Worm (Caenorhabditis elegans): ENCODE results near the gene T12B5.14.

ce11 chrIII:1002510-1002909, 47.8 kb downstream of the T12B5.14 start, which contains the start of gene clec-150:
- TF ChIP-seq him-1 (tag; optimal IDR thresholded peaks at IDR 0.05) (no peak), dao-5 (tag; optimal IDR thresholded peaks at IDR 0.05) (no peak), W03F9.2 (tag; optimal IDR thresholded peaks at IDR 0.05) (no peak)

Measured in whole organism, L4/young adult.